Worm (Caenorhabditis elegans) whole organism, L1 larva: ENCODE data around the gene fbxa-42.

ENCODE experiments used
- ama-1 ChIP-seq: fragments of 150-350 bp; optimal IDR thresholded peaks from 2 replicates; lab custom pipeline; 2014
- ceh-8 ChIP-seq: fragments of 200-800 bp; sonication (Bioruptor generic); optimal IDR thresholded peaks from 2 replicates; lab custom pipeline; 2018; ENCODE audit warnings: mild to moderate bottlenecking, missing genetic modification characterization, moderate library complexity, missing compliant biosample characterization
- nhr-20 ChIP-seq: sonication (generic microtip); optimal IDR thresholded peaks from 2 replicates; lab custom pipeline; 2016; ENCODE audit warnings: mild to moderate bottlenecking, missing genetic modification characterization, missing compliant biosample characterization
- nhr-76 ChIP-seq: sonication (generic microtip); optimal IDR thresholded peaks from 2 replicates; lab custom pipeline; 2017; ENCODE audit warnings: missing biosample characterization, missing genetic modification characterization
- nhr-90 ChIP-seq: sonication (generic microtip); optimal IDR thresholded peaks from 2 replicates; lab custom pipeline; 2016; ENCODE audit warnings: mild to moderate bottlenecking, missing genetic modification characterization, missing compliant biosample characterization; ENCODE audit not compliant: poor library complexity
- pag-3 ChIP-seq: sonication (generic microtip); optimal IDR thresholded peaks from 2 replicates; lab custom pipeline; 2017; ENCODE audit warnings: missing genetic modification characterization, mild to moderate bottlenecking, missing compliant biosample characterization, antibody characterized with exemption, borderline replicate concordance; ENCODE audit not compliant: insufficient read depth
- snpc-4 ChIP-seq: fragments of 150-350 bp; optimal IDR thresholded peaks from 2 replicates; lab custom pipeline; 2014; ENCODE audit warnings: missing biosample characterization, missing genetic modification characterization
- unc-62 ChIP-seq: fragments of 150-350 bp; optimal IDR thresholded peaks from 2 replicates; lab custom pipeline; 2014; ENCODE audit warnings: missing biosample characterization, missing genetic modification reagents, missing genetic modification characterization
- unc-98 ChIP-seq: fragments of 200-800 bp; sonication (Bioruptor generic); IDR thresholded peaks from 2 replicates; pipeline ENCODE4 v1.3.6; 2022; ENCODE audit warnings: missing genetic modification characterization, missing compliant biosample characterization
- vab-15 ChIP-seq: sonication (generic microtip); optimal IDR thresholded peaks from 2 replicates; lab custom pipeline; 2017; ENCODE audit warnings: missing genotype, mild to moderate bottlenecking, missing genetic modification characterization, missing compliant biosample characterization
- zag-1 ChIP-seq: fragments of 150-350 bp; optimal IDR thresholded peaks from 2 replicates; lab custom pipeline; 2014; ENCODE audit warnings: missing biosample characterization, missing genetic modification characterization
- zip-4 ChIP-seq: fragments of 200-800 bp; sonication (Bioruptor generic); optimal IDR thresholded peaks from 2 replicates; lab custom pipeline; 2018; ENCODE audit warnings: mild to moderate bottlenecking, missing genetic modification characterization, moderate library complexity, missing compliant biosample characterization
- ztf-4 ChIP-seq: fragments of 150-350 bp; optimal IDR thresholded peaks from 2 replicates; lab custom pipeline; 2014; ENCODE audit warnings: missing biosample characterization, missing genetic modification characterization

- no peak for TF ChIP-seq unc-98
- TF ChIP-seq ceh-8 (GFP tag; lab: Kevin White, UChicago): no peak
- TF ChIP-seq nhr-20 (tag; lab: Kevin White, UChicago): no peak
- no peak for TF ChIP-seq nhr-90
- TF ChIP-seq pag-3 (tag; lab: Kevin White, UChicago): no peak
- TF ChIP-seq zag-1: no peak
- TF ChIP-seq nhr-76 (tag; lab: Kevin White, UChicago): no peak
- TF ChIP-seq ztf-4: no peak
- no peak for TF ChIP-seq zip-4 (GFP tag; lab: Kevin White, UChicago)
- no peak for TF ChIP-seq vab-15 (tag; lab: Kevin White, UChicago)
- no peak for TF ChIP-seq snpc-4 (tag; lab: Kevin White, UChicago)
- no peak for TF ChIP-seq unc-62 (GFP tag; lab: Kevin White, UChicago)
- no peak for TF ChIP-seq ama-1 (lab: Kevin White, UChicago)
Measured at ce11 chrIII:2258863-2259262, 2.4 kb downstream of the fbxa-42 start, which contains the start of gene fbxa-43.
